Fruit fly (Drosophila melanogaster) whole organism, embryonic: ENCODE results near the gene Lamtor4.

ENCODE experiments used
- Atf-2 ChIP-seq: fragments of 200-800 bp; sonication (Bioruptor generic); optimal IDR thresholded peaks from 2 replicates; lab custom pipeline; 2016; ENCODE audit warnings: missing biosample characterization, missing genetic modification characterization
- B-H2 ChIP-seq: fragments of 200-800 bp; sonication (Bioruptor generic); optimal IDR thresholded peaks from 2 replicates; lab custom pipeline; 2018; ENCODE audit warnings: missing biosample characterization, mild to moderate bottlenecking, missing genetic modification characterization
- CG1024 ChIP-seq: fragments of 200-800 bp; sonication (Bioruptor generic); IDR thresholded peaks from 2 replicates; pipeline ENCODE4 v1.3.6; 2022; ENCODE audit warnings: missing biosample characterization, missing genetic modification characterization
- CG10462 ChIP-seq: fragments of 200-800 bp; sonication (Bioruptor generic); optimal IDR thresholded peaks from 2 replicates; lab custom pipeline; 2016; ENCODE audit warnings: missing biosample characterization, missing genetic modification characterization
- CG10543 ChIP-seq: fragments of 200-800 bp; sonication (Bioruptor generic); optimal IDR thresholded peaks from 3 replicates; lab custom pipeline; 2017; ENCODE audit warnings: missing biosample characterization, mild to moderate bottlenecking, missing genetic modification characterization, moderate library complexity
- CG10654 ChIP-seq: fragments of 200-800 bp; sonication (Bioruptor generic); optimal IDR thresholded peaks from 2 replicates; lab custom pipeline; 2016; ENCODE audit warnings: missing biosample characterization, missing genetic modification characterization
- CG11247 ChIP-seq: fragments of 200-800 bp; sonication (Bioruptor generic); IDR thresholded peaks from 2 replicates; pipeline ENCODE4 v1.3.6; 2022; ENCODE audit warnings: missing biosample characterization, missing genetic modification characterization
- CG13123 ChIP-seq: fragments of 200-800 bp; sonication (Bioruptor generic); optimal IDR thresholded peaks from 2 replicates; lab custom pipeline; 2016; ENCODE audit warnings: missing biosample characterization, missing genetic modification characterization
- CG13296 ChIP-seq: fragments of 200-800 bp; sonication (Bioruptor generic); optimal IDR thresholded peaks from 3 replicates; lab custom pipeline; 2018; ENCODE audit warnings: missing biosample characterization, mild to moderate bottlenecking, missing genetic modification characterization
- CG13775 ChIP-seq: fragments of 200-800 bp; sonication (Bioruptor generic); optimal IDR thresholded peaks from 3 replicates; lab custom pipeline; 2017; ENCODE audit warnings: missing biosample characterization, mild to moderate bottlenecking, missing genetic modification characterization
- CG16813 ChIP-seq: fragments of 200-800 bp; sonication (Bioruptor generic); IDR thresholded peaks from 3 replicates; pipeline ENCODE4 v1.3.6; 2022; ENCODE audit warnings: missing biosample characterization, missing genetic modification characterization; ENCODE audit not compliant: partially characterized antibody
- CG16863 ChIP-seq: fragments of 200-800 bp; sonication (Bioruptor generic); optimal IDR thresholded peaks from 3 replicates; lab custom pipeline; 2016; ENCODE audit warnings: missing biosample characterization, missing genetic modification characterization
- CG31441 ChIP-seq: fragments of 200-800 bp; sonication (Bioruptor generic); IDR thresholded peaks from 2 replicates; pipeline ENCODE4 v1.3.6; 2022; ENCODE audit warnings: missing biosample characterization, missing genetic modification characterization
- CG3995 ChIP-seq: fragments of 200-800 bp; sonication (Bioruptor generic); optimal IDR thresholded peaks from 3 replicates; lab custom pipeline; 2016; ENCODE audit warnings: missing biosample characterization, missing genetic modification characterization
- CG6272 ChIP-seq: fragments of 200-800 bp; sonication (Bioruptor generic); IDR thresholded peaks from 2 replicates; pipeline ENCODE4 v1.3.6; 2022; ENCODE audit warnings: missing biosample characterization, missing genetic modification characterization
- CG7745 ChIP-seq: fragments of 200-800 bp; sonication (Bioruptor generic); optimal IDR thresholded peaks from 2 replicates; lab custom pipeline; 2018; ENCODE audit warnings: missing biosample characterization, mild to moderate bottlenecking, missing genetic modification characterization, moderate library complexity
- CG7839 ChIP-seq: fragments of 200-800 bp; sonication (Bioruptor generic); optimal IDR thresholded peaks from 3 replicates; lab custom pipeline; 2018; ENCODE audit warnings: missing biosample characterization, mild to moderate bottlenecking, missing genetic modification characterization, moderate library complexity
- CG9215 ChIP-seq: fragments of 200-800 bp; sonication (Bioruptor generic); IDR thresholded peaks from 2 replicates; pipeline ENCODE4 v1.3.6; 2022; ENCODE audit warnings: missing biosample characterization, missing genetic modification characterization
- Dp ChIP-seq: fragments of 200-800 bp; sonication (Bioruptor generic); optimal IDR thresholded peaks from 2 replicates; lab custom pipeline; 2018; ENCODE audit warnings: missing biosample characterization, mild to moderate bottlenecking, missing genetic modification characterization, moderate library complexity
- Dref ChIP-seq: fragments of 200-800 bp; sonication (Bioruptor generic); IDR thresholded peaks from 2 replicates; pipeline ENCODE4 v1.3.6; 2022; ENCODE audit warnings: missing biosample characterization, missing genetic modification characterization
- HLHmδ ChIP-seq: fragments of 200-800 bp; sonication (Bioruptor generic); optimal IDR thresholded peaks from 2 replicates; lab custom pipeline; 2018; ENCODE audit warnings: missing biosample characterization, mild to moderate bottlenecking, missing genetic modification characterization, moderate library complexity
- HmgZ ChIP-seq: fragments of 200-800 bp; sonication (Bioruptor generic); optimal IDR thresholded peaks from 2 replicates; lab custom pipeline; 2018; ENCODE audit warnings: missing biosample characterization, mild to moderate bottlenecking, missing genetic modification characterization
- Lim3 ChIP-seq: fragments of 200-800 bp; sonication (Bioruptor generic); IDR thresholded peaks from 2 replicates; pipeline ENCODE4 v1.3.6; 2022; ENCODE audit warnings: missing biosample characterization, missing genetic modification characterization
- Myb ChIP-seq: fragments of 200-800 bp; sonication (Bioruptor generic); optimal IDR thresholded peaks from 2 replicates; lab custom pipeline; 2016; ENCODE audit warnings: missing biosample characterization, missing genetic modification characterization
- NC2β ChIP-seq: fragments of 200-800 bp; sonication (Bioruptor generic); optimal IDR thresholded peaks from 2 replicates; lab custom pipeline; 2016; ENCODE audit warnings: missing biosample characterization, missing genetic modification characterization
- Oaz ChIP-seq: fragments of 200-800 bp; sonication (Bioruptor generic); IDR thresholded peaks from 2 replicates; pipeline ENCODE4 v1.3.6; 2022; ENCODE audit warnings: missing biosample characterization, missing genetic modification characterization
- Oli ChIP-seq: fragments of 200-800 bp; sonication (Bioruptor generic); optimal IDR thresholded peaks from 2 replicates; lab custom pipeline; 2018; ENCODE audit warnings: missing biosample characterization, mild to moderate bottlenecking, missing genetic modification characterization, moderate library complexity
- Trl ChIP-seq, 3 experiments: fragments of >200 bp in 2 of 3; fragments of 200-800 bp in 1 of 3; sonication (Bioruptor generic) in 1 of 3; optimal IDR thresholded peaks; 2 replicates in 1 of 3; 3 replicates in 2 of 3; lab custom pipeline; 2016 to 2017; ENCODE audit warnings: missing biosample characterization in 1 of 3, missing genetic modification characterization in 1 of 3
- Xrp1 ChIP-seq: fragments of 200-800 bp; sonication (Bioruptor generic); IDR thresholded peaks from 2 replicates; pipeline ENCODE4 v1.3.6; 2022; ENCODE audit warnings: missing biosample characterization, missing genetic modification characterization
- ase ChIP-seq: fragments of 200-800 bp; sonication (Bioruptor generic); IDR thresholded peaks from 3 replicates; pipeline ENCODE4 v1.3.6; 2022; ENCODE audit warnings: missing biosample characterization, missing genetic modification characterization
- btn ChIP-seq: fragments of 200-800 bp; sonication (Bioruptor generic); optimal IDR thresholded peaks from 2 replicates; lab custom pipeline; 2016; ENCODE audit warnings: missing biosample characterization, missing genetic modification characterization
- chif ChIP-seq, 2 experiments: fragments of 200-800 bp; sonication (Bioruptor generic); optimal IDR thresholded peaks; 3 replicates each; lab custom pipeline; 2016; ENCODE audit warnings: missing biosample characterization in 2 of 2, missing genetic modification characterization in 2 of 2
- chinmo ChIP-seq: fragments of 200-800 bp; sonication (Bioruptor generic); IDR thresholded peaks from 4 replicates; pipeline ENCODE4 v1.3.6; 2022; ENCODE audit warnings: missing biosample characterization, missing genetic modification characterization; ENCODE audit not compliant: partially characterized antibody
- dysf ChIP-seq: fragments of 200-800 bp; sonication (Bioruptor generic); IDR thresholded peaks from 3 replicates; pipeline ENCODE4 v1.3.6; 2022; ENCODE audit warnings: missing biosample characterization, missing genetic modification characterization
- eve ChIP-seq, 2 experiments: fragments of >200 bp; optimal IDR thresholded peaks; 2 replicates each; lab custom pipeline; 2017; ENCODE audit warnings: missing biosample characterization in 2 of 2, missing genetic modification characterization in 2 of 2
- ewg ChIP-seq: fragments of 200-800 bp; sonication (Bioruptor generic); optimal IDR thresholded peaks from 3 replicates; lab custom pipeline; 2017; ENCODE audit warnings: mild to moderate bottlenecking, missing biosample characterization, missing genetic modification reagents, missing genetic modification characterization
- eyg ChIP-seq: fragments of 200-800 bp; sonication (Bioruptor generic); optimal IDR thresholded peaks from 3 replicates; lab custom pipeline; 2016; ENCODE audit warnings: missing biosample characterization, missing genetic modification characterization
- knrl ChIP-seq: fragments of 200-800 bp; sonication (Bioruptor generic); IDR thresholded peaks from 3 replicates; pipeline ENCODE4 v1.3.6; 2022; ENCODE audit warnings: missing biosample characterization, missing genetic modification characterization; ENCODE audit not compliant: partially characterized antibody
- lbe ChIP-seq: fragments of 200-800 bp; sonication (Bioruptor generic); optimal IDR thresholded peaks from 2 replicates; lab custom pipeline; 2016; ENCODE audit warnings: missing biosample characterization, mild to moderate bottlenecking, missing genetic modification characterization
- nom ChIP-seq: fragments of 200-800 bp; sonication (Bioruptor generic); optimal IDR thresholded peaks from 2 replicates; lab custom pipeline; 2017; ENCODE audit warnings: missing biosample characterization, missing genetic modification characterization, mild to moderate bottlenecking, moderate library complexity, missing genetic modification reagents
- p53 ChIP-seq: fragments of 200-800 bp; sonication (Bioruptor generic); optimal IDR thresholded peaks from 2 replicates; lab custom pipeline; 2016; ENCODE audit warnings: missing biosample characterization, missing genetic modification characterization
- pan ChIP-seq, 4 experiments: fragments of >200 bp in 3 of 4; fragments of 200-800 bp in 1 of 4; sonication (Bioruptor generic) in 1 of 4; optimal IDR thresholded peaks in 3 of 4; IDR thresholded peaks in 1 of 4; 2 replicates each; pipeline versions ENCODE4 v1.3.6 to Lab custom; 2017 to 2022; ENCODE audit warnings: missing biosample characterization in 2 of 4, missing genetic modification characterization in 2 of 4, mixed read lengths in 1 of 4
- pfk ChIP-seq: fragments of 200-800 bp; sonication (Bioruptor generic); optimal IDR thresholded peaks from 2 replicates; lab custom pipeline; 2018; ENCODE audit warnings: missing biosample characterization, mild to moderate bottlenecking, missing genetic modification characterization, moderate library complexity
- ro ChIP-seq: fragments of 200-800 bp; sonication (Bioruptor generic); IDR thresholded peaks from 2 replicates; pipeline ENCODE4 v1.3.6; 2022; ENCODE audit warnings: missing biosample characterization, missing genetic modification characterization
- sens ChIP-seq: fragments of 200-800 bp; sonication (Bioruptor generic); peaks from one replicate; lab custom pipeline; 2016; ENCODE audit warnings: missing biosample characterization, missing genetic modification characterization
- sim ChIP-seq: fragments of 200-800 bp; sonication (Bioruptor generic); IDR thresholded peaks from 2 replicates; pipeline ENCODE4 v1.3.6; 2022; ENCODE audit warnings: missing biosample characterization, missing genetic modification characterization
- sima ChIP-seq: fragments of 200-800 bp; sonication (Bioruptor generic); optimal IDR thresholded peaks from 2 replicates; lab custom pipeline; 2016; ENCODE audit warnings: missing biosample characterization, missing genetic modification characterization
- sr ChIP-seq: fragments of 200-800 bp; sonication (Bioruptor generic); IDR thresholded peaks from 3 replicates; pipeline ENCODE4 v1.3.6; 2022; ENCODE audit warnings: missing biosample characterization, missing genetic modification characterization
- usp ChIP-seq: fragments of >200 bp; optimal IDR thresholded peaks from 2 replicates; lab custom pipeline; 2017; ENCODE audit warnings: missing biosample characterization, missing genetic modification characterization

The Lamtor4 gene

DNA sequence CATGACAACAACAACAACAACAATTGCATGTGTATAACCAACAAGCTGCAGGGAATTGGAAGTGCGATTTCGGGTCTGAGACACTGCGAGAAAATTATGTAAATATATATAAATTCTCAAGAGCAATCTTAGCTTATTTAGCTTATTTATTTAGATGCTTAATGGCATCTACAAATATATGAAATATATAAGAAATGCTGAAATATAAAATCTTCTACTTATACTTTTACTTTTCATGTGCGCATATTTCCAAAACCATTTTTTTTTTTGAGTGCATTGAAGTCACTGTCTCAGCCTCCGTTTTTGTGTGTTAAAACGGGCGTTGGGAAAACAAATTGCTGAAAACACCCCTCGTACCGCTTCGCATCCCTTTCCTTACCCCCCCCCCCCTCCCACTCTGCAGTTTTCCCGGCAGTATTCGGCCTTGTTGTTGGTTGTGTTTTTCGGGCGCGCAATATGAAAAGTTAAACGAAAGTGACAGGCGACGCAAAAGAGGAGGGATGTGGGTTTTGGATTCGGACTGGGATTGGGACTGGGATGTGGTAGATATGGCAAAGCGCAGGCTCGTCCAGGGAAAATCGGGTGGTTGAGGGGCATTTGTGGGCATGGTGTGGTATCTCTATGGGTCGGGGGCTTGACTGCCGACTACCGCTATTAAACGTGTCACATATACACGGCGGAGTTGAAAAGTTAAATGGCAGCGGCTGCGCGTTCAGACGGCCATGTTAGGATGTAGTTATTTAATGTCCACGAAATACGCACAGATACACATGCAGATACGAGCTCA, 41.3 kb upstream of the Lamtor4 start (continued):
- TF ChIP-seq lbe (GFP tag; lab: Kevin White, UChicago) (no peak), Dref (GFP tag; lab: Robert Waterston, UW) (no peak), Oli (peak; percentile 69), btn (GFP tag; lab: Kevin White, UChicago) (no peak), chif (GFP tag; optimal IDR thresholded peaks at IDR 0.05; lab: Kevin White, UChicago) (peak in 1 of 2 experiments; percentile 1), HLHmδ (GFP tag; lab: Kevin White, UChicago) (no peak), CG31441 (peak; percentile 68), CG16863 (GFP tag; lab: Kevin White, UChicago) (no peak), CG9215 (no peak), p53 (no peak), Dp (GFP tag; lab: Kevin White, UChicago) (no peak), ro (GFP tag; lab: Robert Waterston, UW) (no peak), Oaz (GFP tag; lab: Robert Waterston, UW) (no peak), CG16813 (no peak), CG13775 (GFP tag; lab: Kevin White, UChicago) (peak; percentile 60), Xrp1 (GFP tag; lab: Robert Waterston, UW) (peak; percentile 89), CG13296 (GFP tag; lab: Kevin White, UChicago) (no peak), CG10543 (GFP tag; lab: Kevin White, UChicago) (no peak), CG6272 (no peak), dysf (peak; percentile 39; the same call in 1 of the 3 replicates), sim (GFP tag; lab: Robert Waterston, UW) (no peak), HmgZ (tag; lab: Kevin White, UChicago) (no peak), CG10654 (GFP tag; lab: Kevin White, UChicago) (peak; percentile 22), CG10462 (peak; percentile 10), nom (GFP tag; lab: Kevin White, UChicago) (no peak), CG7745 (tag; lab: Kevin White, UChicago) (no peak), usp (GFP tag; lab: Kevin White, UChicago) (no peak), Myb (GFP tag; lab: Kevin White, UChicago) (no peak), ewg (peak; percentile 65), sens (GFP tag; lab: Kevin White, UChicago) (peak; percentile 93), pan (optimal IDR thresholded peaks at IDR 0.05; lab: Kevin White, UChicago) (no peak), pan (GFP tag; optimal IDR thresholded peaks at IDR 0.05 in 1 of 2, IDR thresholded peaks at IDR 0.05 in 1 of 2) (no peak), knrl (GFP tag; lab: Robert Waterston, UW) (no peak), Trl (optimal IDR thresholded peaks at IDR 0.05; lab: Kevin White, UChicago) (no peak), Trl (GFP tag; optimal IDR thresholded peaks at IDR 0.05; lab: Kevin White, UChicago) (no peak), Lim3 (no peak), pfk (GFP tag; lab: Kevin White, UChicago) (no peak), CG13123 (GFP tag; lab: Kevin White, UChicago) (no peak), eve (GFP tag; optimal IDR thresholded peaks at IDR 0.05; lab: Kevin White, UChicago) (peak in 1 of 2 experiments; percentile 65), sima (GFP tag; lab: Kevin White, UChicago) (no peak), B-H2 (no peak), CG1024 (GFP tag; lab: Robert Waterston, UW) (peak; percentile 51), sr (GFP tag; lab: Robert Waterston, UW) (no peak), NC2β (GFP tag; lab: Kevin White, UChicago) (no peak), CG3995 (no peak), chinmo (GFP tag; lab: Robert Waterston, UW) (no peak), Atf-2 (no peak), eyg (GFP tag; lab: Kevin White, UChicago) (no peak), ase (GFP tag; lab: Robert Waterston, UW) (no peak), CG11247 (GFP tag; lab: Robert Waterston, UW) (no peak), CG7839 (tag; lab: Kevin White, UChicago) (peak; percentile 49)
